Worm (Caenorhabditis elegans): ENCODE measurements around the gene C28D4.7.
"Not testable (repeated sequence)": the region's sequence is repeated elsewhere in the genome, so short reads cannot be mapped to it uniquely, and the experiment has no call there.

- not testable (repeated sequence) for TF ChIP-seq lsy-2 (tag; optimal IDR thresholded peaks at IDR 0.05); unc-39 (tag; optimal IDR thresholded peaks at IDR 0.05); drap-1 (GFP tag; optimal IDR thresholded peaks at IDR 0.05); elt-3 (tag; optimal IDR thresholded peaks at IDR 0.05); lin-13 (tag; optimal IDR thresholded peaks at IDR 0.05); mab-5 (tag; optimal IDR thresholded peaks at IDR 0.05); ceh-39 (tag; optimal IDR thresholded peaks at IDR 0.05); unc-62 (GFP tag; optimal IDR thresholded peaks at IDR 0.05); tbx-8 (GFP tag; optimal IDR thresholded peaks at IDR 0.05); bed-3 (GFP tag; optimal IDR thresholded peaks at IDR 0.05); nhr-2 (tag; optimal IDR thresholded peaks at IDR 0.05)
Measured at ce11 chrIV:9769746-9770145, 26.8 kb upstream of the C28D4.7 start, which contains the start of gene msp-78.

Measured in whole organism, mixed stage, embryonic.